Fruit fly (Drosophila melanogaster) whole organism, embryonic: Measurements from ENCODE around the gene CCDC53.

Source experiments
- Abd-B ChIP-seq: fragments of 200-800 bp; sonication (Bioruptor generic); optimal IDR thresholded peaks from 2 replicates; lab custom pipeline; 2018; ENCODE audit warnings: missing biosample characterization, mild to moderate bottlenecking, missing genetic modification characterization, moderate library complexity
- Bgb ChIP-seq: fragments of 200-800 bp; sonication (Bioruptor generic); IDR thresholded peaks from 2 replicates; pipeline ENCODE4 v1.3.6; 2022; ENCODE audit warnings: missing biosample characterization, missing genetic modification characterization; ENCODE audit not compliant: partially characterized antibody
- CG10147 ChIP-seq: fragments of 200-800 bp; sonication (Bioruptor generic); optimal IDR thresholded peaks from 2 replicates; lab custom pipeline; 2019; ENCODE audit warnings: missing biosample characterization, mild to moderate bottlenecking, missing genetic modification characterization, moderate library complexity
- CG10543 ChIP-seq: fragments of 200-800 bp; sonication (Bioruptor generic); optimal IDR thresholded peaks from 3 replicates; lab custom pipeline; 2017; ENCODE audit warnings: missing biosample characterization, mild to moderate bottlenecking, missing genetic modification characterization, moderate library complexity
- CG11695 ChIP-seq: fragments of 200-800 bp; sonication (Bioruptor generic); IDR thresholded peaks from 3 replicates; pipeline ENCODE4 v1.3.6; 2022; ENCODE audit warnings: missing biosample characterization, missing genetic modification characterization
- CG11723 ChIP-seq: fragments of 200-800 bp; sonication (Bioruptor generic); optimal IDR thresholded peaks from 2 replicates; lab custom pipeline; 2017; ENCODE audit warnings: missing biosample characterization, mild to moderate bottlenecking, missing genetic modification characterization
- CG12391 ChIP-seq: fragments of 200-800 bp; sonication (Bioruptor generic); optimal IDR thresholded peaks from 3 replicates; lab custom pipeline; 2018; ENCODE audit warnings: missing biosample characterization, mild to moderate bottlenecking, missing genetic modification characterization, moderate library complexity
- CG12659 ChIP-seq: fragments of 200-800 bp; sonication (Bioruptor generic); optimal IDR thresholded peaks from 3 replicates; lab custom pipeline; 2017; ENCODE audit warnings: mild to moderate bottlenecking, missing biosample characterization, missing genetic modification reagents, missing genetic modification characterization
- CG14710 ChIP-seq: fragments of 200-800 bp; sonication (Bioruptor generic); optimal IDR thresholded peaks from 3 replicates; lab custom pipeline; 2019; ENCODE audit warnings: missing biosample characterization, mild to moderate bottlenecking, missing genetic modification characterization, moderate library complexity
- CG15514 ChIP-seq: fragments of 200-800 bp; sonication (Bioruptor generic); optimal IDR thresholded peaks from 3 replicates; lab custom pipeline; 2017; ENCODE audit warnings: missing biosample characterization, missing genetic modification characterization, mild to moderate bottlenecking, moderate library complexity, missing genetic modification reagents
- CG1603 ChIP-seq: fragments of 200-800 bp; sonication (Bioruptor generic); optimal IDR thresholded peaks from 2 replicates; lab custom pipeline; 2019; ENCODE audit warnings: missing biosample characterization, mild to moderate bottlenecking, missing genetic modification characterization, moderate library complexity
- CG18011 ChIP-seq: fragments of 200-800 bp; sonication (Bioruptor generic); optimal IDR thresholded peaks from 2 replicates; lab custom pipeline; 2017; ENCODE audit warnings: missing biosample characterization, missing genetic modification characterization, mild to moderate bottlenecking, moderate library complexity, missing genotype
- CG2678 ChIP-seq: fragments of 200-800 bp; sonication (Bioruptor generic); optimal IDR thresholded peaks from 3 replicates; lab custom pipeline; 2019; ENCODE audit warnings: missing biosample characterization, mild to moderate bottlenecking, missing genetic modification characterization, moderate library complexity
- CG30020 ChIP-seq: fragments of 200-800 bp; optimal IDR thresholded peaks from 2 replicates; lab custom pipeline; 2019; ENCODE audit warnings: missing biosample characterization, mild to moderate bottlenecking, missing genetic modification characterization, moderate library complexity
- CG30403 ChIP-seq: fragments of 200-800 bp; sonication (Bioruptor generic); optimal IDR thresholded peaks from 3 replicates; lab custom pipeline; 2016; ENCODE audit warnings: missing biosample characterization, missing genetic modification characterization
- CG6272 ChIP-seq: fragments of 200-800 bp; sonication (Bioruptor generic); IDR thresholded peaks from 2 replicates; pipeline ENCODE4 v1.3.6; 2022; ENCODE audit warnings: missing biosample characterization, missing genetic modification characterization
- CG8388 ChIP-seq: fragments of 200-800 bp; sonication (Bioruptor generic); optimal IDR thresholded peaks from 2 replicates; lab custom pipeline; 2019; ENCODE audit warnings: missing biosample characterization, mild to moderate bottlenecking, missing genetic modification characterization, moderate library complexity
- CG9797 ChIP-seq: fragments of 200-800 bp; sonication (Bioruptor generic); optimal IDR thresholded peaks from 3 replicates; lab custom pipeline; 2018; ENCODE audit warnings: missing biosample characterization, mild to moderate bottlenecking, missing genetic modification characterization
- Dip3 ChIP-seq: fragments of 200-800 bp; sonication (Bioruptor generic); optimal IDR thresholded peaks from 3 replicates; lab custom pipeline; 2016; ENCODE audit warnings: missing biosample characterization, missing genetic modification characterization
- H2.0 ChIP-seq: fragments of 200-800 bp; sonication (Bioruptor generic); IDR thresholded peaks from 2 replicates; pipeline ENCODE4 v1.3.6; 2022; ENCODE audit warnings: missing biosample characterization, missing genetic modification characterization
- Hmr ChIP-seq: fragments of 200-800 bp; sonication (Bioruptor generic); optimal IDR thresholded peaks from 3 replicates; lab custom pipeline; 2017; ENCODE audit warnings: mild to moderate bottlenecking, missing biosample characterization, missing genetic modification reagents, missing genetic modification characterization
- Lim3 ChIP-seq: fragments of 200-800 bp; sonication (Bioruptor generic); IDR thresholded peaks from 2 replicates; pipeline ENCODE4 v1.3.6; 2022; ENCODE audit warnings: missing biosample characterization, missing genetic modification characterization
- MBD-R2 ChIP-seq: fragments of 200-800 bp; sonication (Bioruptor generic); IDR thresholded peaks from 2 replicates; pipeline ENCODE4 v1.3.6; 2022; ENCODE audit warnings: missing biosample characterization, missing genetic modification characterization
- Myb ChIP-seq: fragments of 200-800 bp; sonication (Bioruptor generic); optimal IDR thresholded peaks from 2 replicates; lab custom pipeline; 2016; ENCODE audit warnings: missing biosample characterization, missing genetic modification characterization
- Neu2 ChIP-seq: fragments of 200-800 bp; sonication (Bioruptor generic); optimal IDR thresholded peaks from 3 replicates; lab custom pipeline; 2016; ENCODE audit warnings: missing biosample characterization, missing genetic modification characterization, borderline replicate concordance
- Optix ChIP-seq: fragments of 200-800 bp; sonication (Bioruptor generic); IDR thresholded peaks from 3 replicates; pipeline ENCODE4 v1.3.6; 2022; ENCODE audit warnings: missing biosample characterization, missing genetic modification characterization
- Pdp1 ChIP-seq, 2 experiments: fragments of 200-800 bp; sonication (Bioruptor generic); optimal IDR thresholded peaks; 3 replicates each; lab custom pipeline; 2016; ENCODE audit warnings: missing biosample characterization in 2 of 2, missing genetic modification characterization in 2 of 2, mild to moderate bottlenecking in 1 of 2, moderate library complexity in 1 of 2
- Xrp1 ChIP-seq: fragments of 200-800 bp; sonication (Bioruptor generic); IDR thresholded peaks from 2 replicates; pipeline ENCODE4 v1.3.6; 2022; ENCODE audit warnings: missing biosample characterization, missing genetic modification characterization
- ac ChIP-seq: fragments of 200-800 bp; sonication (Bioruptor generic); optimal IDR thresholded peaks from 3 replicates; lab custom pipeline; 2017; ENCODE audit warnings: missing biosample characterization, mild to moderate bottlenecking, missing genetic modification characterization
- amos ChIP-seq: fragments of 200-800 bp; sonication (Bioruptor generic); IDR thresholded peaks from 2 replicates; pipeline ENCODE4 v1.3.6; 2022; ENCODE audit warnings: missing biosample characterization, missing genetic modification characterization; ENCODE audit not compliant: partially characterized antibody
- ase ChIP-seq: fragments of 200-800 bp; sonication (Bioruptor generic); IDR thresholded peaks from 3 replicates; pipeline ENCODE4 v1.3.6; 2022; ENCODE audit warnings: missing biosample characterization, missing genetic modification characterization
- bigmax ChIP-seq: fragments of 200-800 bp; sonication (Bioruptor generic); optimal IDR thresholded peaks from 2 replicates; lab custom pipeline; 2018; ENCODE audit warnings: missing biosample characterization, mild to moderate bottlenecking, missing genetic modification characterization
- cg ChIP-seq: fragments of 200-800 bp; sonication (Bioruptor generic); optimal IDR thresholded peaks from 3 replicates; lab custom pipeline; 2019; ENCODE audit warnings: missing biosample characterization, mild to moderate bottlenecking, missing genetic modification characterization, moderate library complexity
- crol ChIP-seq: fragments of 200-800 bp; sonication (Bioruptor generic); IDR thresholded peaks from 2 replicates; pipeline ENCODE4 v1.3.6; 2022; ENCODE audit warnings: missing biosample characterization, missing genetic modification characterization
- fd102C ChIP-seq: fragments of 200-800 bp; sonication (Bioruptor generic); optimal IDR thresholded peaks from 2 replicates; lab custom pipeline; 2018; ENCODE audit warnings: missing biosample characterization, mild to moderate bottlenecking, missing genetic modification characterization, moderate library complexity
- gcm ChIP-seq: fragments of 200-800 bp; sonication (Bioruptor generic); optimal IDR thresholded peaks from 2 replicates; lab custom pipeline; 2019; ENCODE audit warnings: missing biosample characterization, mild to moderate bottlenecking, missing genetic modification characterization, moderate library complexity
- gro ChIP-seq: fragments of 200-800 bp; sonication (Bioruptor generic); optimal IDR thresholded peaks from 2 replicates; lab custom pipeline; 2016; ENCODE audit warnings: missing biosample characterization, missing genetic modification characterization
- gsb-n ChIP-seq: fragments of 200-800 bp; sonication (Bioruptor generic); optimal IDR thresholded peaks from 3 replicates; lab custom pipeline; 2018; ENCODE audit warnings: missing biosample characterization, mild to moderate bottlenecking, missing genetic modification characterization
- jing ChIP-seq: fragments of 200-800 bp; sonication (Bioruptor generic); optimal IDR thresholded peaks from 2 replicates; lab custom pipeline; 2018; ENCODE audit warnings: missing biosample characterization, mild to moderate bottlenecking, missing genetic modification characterization
- ken ChIP-seq: fragments of 200-800 bp; sonication (Bioruptor generic); IDR thresholded peaks from 3 replicates; pipeline ENCODE4 v1.3.6; 2022; ENCODE audit warnings: missing biosample characterization, missing genetic modification characterization
- maf-S ChIP-seq: fragments of 200-800 bp; sonication (Bioruptor generic); optimal IDR thresholded peaks from 2 replicates; lab custom pipeline; 2016; ENCODE audit warnings: missing biosample characterization, missing genetic modification characterization
- pnt ChIP-seq: fragments of 200-800 bp; sonication (Bioruptor generic); optimal IDR thresholded peaks from 3 replicates; lab custom pipeline; 2016; ENCODE audit warnings: missing biosample characterization, missing genetic modification characterization
- pros ChIP-seq: fragments of 200-800 bp; sonication (Bioruptor generic); optimal IDR thresholded peaks from 3 replicates; lab custom pipeline; 2019; ENCODE audit warnings: missing biosample characterization, mild to moderate bottlenecking, missing genetic modification characterization, moderate library complexity
- pzg ChIP-seq: fragments of 200-800 bp; sonication (Bioruptor generic); optimal IDR thresholded peaks from 3 replicates; lab custom pipeline; 2018; ENCODE audit warnings: missing biosample characterization, mild to moderate bottlenecking, missing genetic modification characterization, moderate library complexity
- scrt ChIP-seq: fragments of 200-800 bp; sonication (Bioruptor generic); optimal IDR thresholded peaks from 2 replicates; lab custom pipeline; 2018; ENCODE audit warnings: missing biosample characterization, mild to moderate bottlenecking, missing genetic modification characterization, moderate library complexity
- slbo ChIP-seq: fragments of 200-800 bp; sonication (Bioruptor generic); IDR thresholded peaks from 2 replicates; pipeline ENCODE4 v1.3.6; 2022; ENCODE audit warnings: missing biosample characterization, missing genetic modification characterization
- sr ChIP-seq: fragments of 200-800 bp; sonication (Bioruptor generic); IDR thresholded peaks from 3 replicates; pipeline ENCODE4 v1.3.6; 2022; ENCODE audit warnings: missing biosample characterization, missing genetic modification characterization
- unc-4 ChIP-seq: fragments of 200-800 bp; sonication (Bioruptor generic); IDR thresholded peaks from 2 replicates; pipeline ENCODE4 v1.3.6; 2022; ENCODE audit warnings: missing biosample characterization, missing genetic modification characterization; ENCODE audit not compliant: partially characterized antibody
- vvl ChIP-seq: fragments of 200-800 bp; sonication (Bioruptor generic); IDR thresholded peaks from 2 replicates; pipeline ENCODE4 v1.3.6; 2022; ENCODE audit warnings: missing biosample characterization, missing genetic modification characterization

CCDC53 gene

dm6 chr2L:8030693-8031210 lies 10.2 kb upstream of the CCDC53 start, which contains the start of gene Cka (continued):
- TF ChIP-seq CG9797 (peak; percentile 61), CG14710 (tag; lab: Kevin White, UChicago) (peak; percentile 49), H2.0 (GFP tag; lab: Robert Waterston, UW) (no peak), CG11695 (no peak), CG10147 (GFP tag; lab: Kevin White, UChicago) (peak; percentile 21), unc-4 (0 out of 2 replicates have a peak, but pooled peaks have one; percentile 11), CG2678 (tag; lab: Kevin White, UChicago) (no peak), MBD-R2 (GFP tag; lab: Robert Waterston, UW) (peak; percentile 54; the same call in 1 of the 2 replicates), fd102C (GFP tag; lab: Kevin White, UChicago) (no peak), Abd-B (peak; percentile 11), Dip3 (GFP tag; lab: Kevin White, UChicago) (no peak), Myb (GFP tag; lab: Kevin White, UChicago) (no peak), Xrp1 (GFP tag; lab: Robert Waterston, UW) (no peak), CG10543 (GFP tag; lab: Kevin White, UChicago) (peak; percentile 71), cg (GFP tag; lab: Kevin White, UChicago) (peak; percentile 97), CG18011 (GFP tag; lab: Kevin White, UChicago) (no peak), CG30020 (tag; lab: Kevin White, UChicago) (peak; percentile 40), gsb-n (tag; lab: Kevin White, UChicago) (peak; percentile 52), CG8388 (GFP tag; lab: Kevin White, UChicago) (no peak), pros (GFP tag; lab: Kevin White, UChicago) (no peak), Lim3 (GFP tag; lab: Robert Waterston, UW) (no peak), pzg (peak; percentile 59), pnt (GFP tag; lab: Kevin White, UChicago) (no peak), CG15514 (GFP tag; lab: Kevin White, UChicago) (peak; percentile 12), ase (GFP tag; lab: Robert Waterston, UW) (0 out of 3 replicates have a peak, but pooled peaks have one; percentile 28), bigmax (no peak), amos (GFP tag; lab: Robert Waterston, UW) (peak; percentile 29; the same call in 1 of the 2 replicates), ac (GFP tag; lab: Kevin White, UChicago) (peak; percentile 3), CG12391 (tag; lab: Kevin White, UChicago) (no peak), maf-S (GFP tag; lab: Kevin White, UChicago) (no peak), CG6272 (0 out of 2 replicates have a peak, but pooled peaks have one; percentile 12), CG11723 (no peak), vvl (GFP tag; lab: Robert Waterston, UW) (peak; percentile 50), CG1603 (peak; percentile 9), CG30403 (GFP tag; lab: Kevin White, UChicago) (no peak), crol (GFP tag; lab: Robert Waterston, UW) (peak; percentile 38; the same call in 1 of the 2 replicates), jing (no peak), sr (GFP tag; lab: Robert Waterston, UW) (0 out of 3 replicates have a peak, but pooled peaks have one; percentile 12), gro (no peak), ken (GFP tag; lab: Robert Waterston, UW) (no peak), Pdp1 (GFP tag; optimal IDR thresholded peaks at IDR 0.05; lab: Kevin White, UChicago) (peak in 1 of 2 experiments; percentile 30), gcm (peak; percentile 44), Optix (GFP tag; lab: Robert Waterston, UW) (no peak), Bgb (peak; percentile 61; the same call in 1 of the 2 replicates), slbo (GFP tag; lab: Robert Waterston, UW) (0 out of 2 replicates have a peak, but pooled peaks have one; percentile 30), Neu2 (GFP tag; lab: Kevin White, UChicago) (no peak), scrt (GFP tag; lab: Kevin White, UChicago) (no peak), CG12659 (GFP tag; lab: Kevin White, UChicago) (peak; percentile 51), Hmr (GFP tag; lab: Kevin White, UChicago) (peak; percentile 42)
